Worm (Caenorhabditis elegans) whole organism, early embryonic: ENCODE results near the gene ztf-31.
A peak's percentile ranks its signal among the peaks of the same experiment; 100 is the strongest.

ENCODE experiments used
- B0310.2 ChIP-seq: sonication (generic microtip); optimal IDR thresholded peaks from 2 replicates; lab custom pipeline; 2016; ENCODE audit warnings: mild to moderate bottlenecking, missing genetic modification characterization, missing compliant biosample characterization
- F13C5.2 ChIP-seq: sonication (generic microtip); optimal IDR thresholded peaks from 2 replicates; lab custom pipeline; 2017; ENCODE audit warnings: mild to moderate bottlenecking, missing genetic modification characterization, inconsistent platforms, missing compliant biosample characterization
- aly-1 ChIP-seq: sonication (generic microtip); optimal IDR thresholded peaks from 2 replicates; lab custom pipeline; 2016; ENCODE audit warnings: missing genetic modification characterization, missing compliant biosample characterization
- ama-1 ChIP-seq: fragments of 150-350 bp; optimal IDR thresholded peaks from 2 replicates; lab custom pipeline; 2014
- ceh-13 ChIP-seq: fragments of 200-800 bp; sonication (Bioruptor generic); optimal IDR thresholded peaks from 2 replicates; lab custom pipeline; 2018; ENCODE audit warnings: mild to moderate bottlenecking, missing genetic modification characterization, missing compliant biosample characterization
- ceh-36 ChIP-seq: sonication (generic microtip); optimal IDR thresholded peaks from 2 replicates; lab custom pipeline; 2016; ENCODE audit warnings: missing genetic modification characterization, inconsistent platforms, missing compliant biosample characterization
- ets-7 ChIP-seq: sonication (generic microtip); optimal IDR thresholded peaks from 2 replicates; lab custom pipeline; 2016; ENCODE audit warnings: missing genotype, missing genetic modification characterization, missing compliant biosample characterization
- flt-1 ChIP-seq: fragments of 200-800 bp; sonication (Bioruptor generic); IDR thresholded peaks from 2 replicates; pipeline ENCODE4 v1.3.6; 2022; ENCODE audit warnings: missing genetic modification characterization, missing compliant biosample characterization
- hmbx-1 ChIP-seq: sonication (generic microtip); optimal IDR thresholded peaks from 2 replicates; lab custom pipeline; 2016; ENCODE audit warnings: mild to moderate bottlenecking, missing genetic modification characterization, missing compliant biosample characterization
- hmg-4 ChIP-seq: fragments of 200-800 bp; sonication (Bioruptor generic); optimal IDR thresholded peaks from 2 replicates; lab custom pipeline; 2018; ENCODE audit warnings: mild to moderate bottlenecking, missing genetic modification characterization, missing compliant biosample characterization
- hnd-1 ChIP-seq: sonication (generic microtip); optimal IDR thresholded peaks from 2 replicates; lab custom pipeline; 2016; ENCODE audit warnings: missing genetic modification characterization, missing compliant biosample characterization
- pes-1 ChIP-seq: fragments of 200-800 bp; sonication (Bioruptor generic); IDR thresholded peaks from 2 replicates; pipeline ENCODE4 v1.3.6; 2022; ENCODE audit warnings: missing genetic modification reagents, missing genetic modification characterization, missing compliant biosample characterization
- scrt-1 ChIP-seq: fragments of 200-800 bp; sonication (Bioruptor generic); IDR thresholded peaks from 2 replicates; pipeline ENCODE4 v1.3.6; 2022; ENCODE audit warnings: missing genetic modification characterization, missing compliant biosample characterization
- sea-1 ChIP-seq: fragments of 200-800 bp; sonication (Bioruptor generic); conservative IDR thresholded peaks from 2 replicates; pipeline ENCODE4 v1.3.6; 2022; ENCODE audit warnings: missing genetic modification characterization, missing compliant biosample characterization
- tbx-11 ChIP-seq: fragments of 200-800 bp; sonication (Bioruptor generic); IDR thresholded peaks from 2 replicates; pipeline ENCODE4 v1.3.6; 2022; ENCODE audit warnings: missing genetic modification characterization, missing compliant biosample characterization
- tbx-37 ChIP-seq: fragments of 200-800 bp; sonication (Bioruptor generic); conservative IDR thresholded peaks from 2 replicates; pipeline ENCODE4 v1.3.6; 2022; ENCODE audit warnings: missing genetic modification reagents, missing genetic modification characterization, missing compliant biosample characterization
- tra-4 ChIP-seq: sonication (generic microtip); optimal IDR thresholded peaks from 2 replicates; lab custom pipeline; 2017; ENCODE audit warnings: missing genetic modification characterization, missing compliant biosample characterization

The ztf-31 gene

DNA sequence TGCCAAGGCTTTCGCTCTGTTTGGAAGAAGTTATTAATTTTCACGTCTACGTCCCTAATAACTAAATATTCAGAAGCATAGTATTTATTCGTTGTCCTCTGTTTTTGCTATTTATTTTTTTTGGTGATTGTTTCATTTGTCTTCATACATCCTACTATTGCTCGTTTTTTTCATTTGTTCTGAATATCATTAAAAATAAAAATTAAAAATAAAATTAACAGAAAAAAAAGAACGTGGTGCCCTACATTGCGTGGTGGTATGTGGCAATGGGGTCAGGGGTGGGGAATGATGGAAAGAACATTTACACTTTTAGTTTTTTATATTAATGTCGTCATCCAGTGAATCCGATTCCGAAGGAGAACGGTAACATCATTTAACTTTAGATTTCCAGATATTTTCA lies at the start of gene ztf-31:
ztf-31 (plus strand) TSS at position 301 of the 400 bp plus-strand sequence.
- TF ChIP-seq scrt-1 (GFP tag; lab: Robert Waterston, UW) (no peak), B0310.2 (tag; lab: Kevin White, UChicago) (no peak)

ce11 chrIII:7192942-7193665 lies 48.1 kb upstream of the ztf-31 start, which contains the start of gene mec-14:
Gene mec-14 (minus strand): TSS chrIII:7192992.
- no peak for TF ChIP-seq hmg-4 (GFP tag; lab: Kevin White, UChicago)

- TF ChIP-seq hmbx-1 (tag; lab: Kevin White, UChicago) (no peak), hmg-4 (GFP tag; lab: Kevin White, UChicago) (no peak), ets-7 (tag; lab: Kevin White, UChicago) (no peak), F13C5.2 (tag; lab: Kevin White, UChicago) (no peak), tbx-37 (GFP tag; lab: Robert Waterston, UW) (no peak), flt-1 (no peak), tbx-11 (GFP tag; lab: Robert Waterston, UW) (no peak), ama-1 (lab: Kevin White, UChicago) (no peak), ceh-13 (no peak)
These were observed 45.8 kb upstream of the ztf-31 start, which contains the start of gene F37C12.18 for ce11 chrIII:7195325-7195724. Gene F37C12.18 (minus strand): TSS chrIII:7195425.

DNA sequence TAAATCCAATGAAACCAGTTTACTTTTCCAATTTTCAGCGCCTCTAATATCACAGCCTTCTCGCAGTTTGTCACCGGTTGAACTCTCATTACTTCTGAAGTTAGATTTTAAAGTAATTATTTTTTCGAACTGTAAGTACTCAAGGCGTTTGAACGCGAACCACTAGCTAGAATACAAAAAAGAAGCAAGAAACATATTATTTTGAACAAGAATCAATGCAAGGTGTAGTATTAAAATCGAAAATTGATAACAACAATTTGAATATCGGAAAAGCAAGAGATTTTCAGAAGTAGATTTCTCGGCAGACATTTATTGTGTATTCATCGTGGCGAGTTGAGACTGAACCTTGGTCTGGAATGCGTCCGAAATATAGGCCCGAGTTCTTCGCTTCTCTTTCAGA lies 43.2 kb upstream of the ztf-31 start, which contains the start of gene exos-9:
exos-9 (minus strand) TSS at position 101 of the 400 bp plus-strand sequence.
- TF ChIP-seq sea-1 (GFP tag; lab: Robert Waterston, UW) (no peak), tra-4 (tag; lab: Kevin White, UChicago) (no peak), scrt-1 (GFP tag; lab: Robert Waterston, UW) (no peak)

DNA sequence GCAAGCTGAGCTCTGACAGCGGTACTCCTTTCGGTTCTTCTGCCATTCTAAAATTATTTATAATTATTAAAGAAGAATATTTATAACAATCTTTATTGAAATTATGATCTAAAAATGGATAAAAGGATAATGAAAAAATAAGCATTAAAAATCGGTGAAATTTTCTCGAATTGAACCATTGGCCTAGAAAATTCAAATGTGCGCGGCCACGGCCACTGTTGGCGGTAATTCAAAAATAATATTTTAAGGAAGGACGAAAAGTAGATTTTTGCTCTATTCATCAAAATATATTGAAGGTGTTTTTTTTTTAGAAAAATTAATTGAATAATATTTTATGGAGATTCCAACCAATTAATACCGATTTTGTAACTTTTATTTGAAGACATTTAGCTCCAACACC lies 42.3 kb upstream of the ztf-31 start, which contains the start of gene pfd-5:
pfd-5 (minus strand) TSS at position 47 of the 400 bp plus-strand sequence.
- no peak for TF ChIP-seq ceh-36
- 0 out of 2 replicates have a peak, but pooled peaks have one; percentile 11 for TF ChIP-seq sea-1 (GFP tag; lab: Robert Waterston, UW)
- no peak for TF ChIP-seq B0310.2 (tag; lab: Kevin White, UChicago)
- peak; percentile 95 for TF ChIP-seq tbx-37 (GFP tag; lab: Robert Waterston, UW)
- peak; percentile 35 for TF ChIP-seq F13C5.2 (tag; lab: Kevin White, UChicago)
- TF ChIP-seq pes-1 (GFP tag; lab: Robert Waterston, UW) = peak; percentile 77
- peak; percentile 0 for TF ChIP-seq hmbx-1 (tag; lab: Kevin White, UChicago)

- TF ChIP-seq hmbx-1 (tag; lab: Kevin White, UChicago) (no peak), sea-1 (GFP tag; lab: Robert Waterston, UW) (no peak), B0310.2 (tag; lab: Kevin White, UChicago) (no peak), ets-7 (tag; lab: Kevin White, UChicago) (no peak), flt-1 (no peak)
These were observed 41.7 kb upstream of the ztf-31 start for ce11 chrIII:7199467-7199866.

DNA sequence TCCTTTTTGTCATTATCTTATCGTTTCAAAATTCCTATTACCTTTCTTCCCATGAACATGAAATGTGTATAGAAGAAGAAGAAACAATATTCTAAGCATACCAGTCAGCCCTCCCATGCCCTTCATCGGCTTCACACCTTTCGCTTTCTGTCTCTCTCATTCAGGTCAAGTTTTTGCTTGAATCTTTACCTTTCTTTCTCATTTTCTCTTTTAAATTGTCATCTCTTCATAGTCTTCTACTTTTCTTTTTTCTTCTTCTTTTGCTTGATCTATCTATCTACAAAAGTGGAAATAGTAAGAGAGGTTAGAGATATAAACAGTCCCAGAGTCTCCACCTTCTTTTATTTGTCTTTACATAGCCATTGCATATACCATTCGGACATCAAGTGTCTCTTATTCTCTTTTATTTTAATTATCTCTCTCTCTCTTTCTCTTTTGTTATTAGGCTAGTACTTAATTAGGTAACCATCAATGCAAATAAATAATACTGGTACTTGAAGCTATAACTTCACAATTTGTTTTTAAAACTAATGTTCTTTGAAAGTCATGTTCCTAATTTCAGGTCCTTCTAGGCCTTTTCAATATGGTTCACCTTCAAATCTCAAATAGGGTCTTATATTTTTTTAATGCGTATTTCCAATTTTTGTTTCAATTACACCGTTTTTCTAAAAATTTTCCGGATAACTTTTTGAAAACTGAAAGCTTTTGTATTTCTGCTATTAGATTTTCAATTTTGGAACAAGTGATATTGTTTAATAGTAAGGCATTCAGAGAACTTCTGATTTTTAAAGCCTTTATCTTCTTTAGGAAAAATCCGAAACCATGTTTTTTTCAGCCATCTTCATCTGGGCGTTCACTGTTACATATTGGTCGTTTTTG lies 39.5 kb upstream of the ztf-31 start, which contains the start of gene dpy-31:
dpy-31 (plus strand) TSS at position 829 of the 879 bp plus-strand sequence.
- TF ChIP-seq ama-1 (lab: Kevin White, UChicago) = no peak
- no peak for TF ChIP-seq F13C5.2 (tag; lab: Kevin White, UChicago)
- no peak for TF ChIP-seq flt-1
- no peak for TF ChIP-seq ceh-13
- no peak for TF ChIP-seq tbx-37 (GFP tag; lab: Robert Waterston, UW)

DNA sequence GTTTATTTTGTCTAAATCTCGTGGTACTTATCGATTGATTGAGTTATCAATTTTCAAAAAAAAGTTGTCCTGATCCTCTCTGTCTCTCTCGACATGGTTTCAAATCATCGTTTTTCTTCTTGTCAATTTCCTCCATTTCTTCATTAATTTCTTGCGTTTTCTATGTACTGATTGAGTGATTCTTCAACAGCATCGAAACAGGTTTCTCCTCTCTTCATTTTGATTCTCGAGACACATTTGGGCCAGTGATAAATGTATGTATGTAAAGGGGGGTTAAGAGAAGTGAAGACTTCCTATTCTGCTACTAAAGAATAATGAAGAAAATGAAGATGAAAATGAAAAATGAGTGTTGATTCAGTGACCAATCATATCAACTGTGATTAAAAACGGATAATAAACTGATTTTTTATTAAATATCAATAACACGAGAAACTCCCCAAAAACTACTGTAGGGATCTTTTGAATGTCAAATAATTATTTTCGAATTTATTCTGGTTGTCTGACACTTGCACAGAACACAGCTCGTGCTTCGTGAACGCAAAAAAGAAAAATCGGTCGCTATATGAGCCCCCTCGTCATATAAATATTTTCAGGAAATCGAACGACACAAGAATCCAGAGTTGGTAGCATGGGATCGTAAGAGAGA lies 37.9 kb upstream of the ztf-31 start:
- TF ChIP-seq ets-7 (tag; lab: Kevin White, UChicago) (no peak), B0310.2 (tag; lab: Kevin White, UChicago) (no peak), tbx-37 (GFP tag; lab: Robert Waterston, UW) (no peak), hnd-1 (tag; lab: Kevin White, UChicago) (no peak), sea-1 (GFP tag; lab: Robert Waterston, UW) (no peak), tra-4 (tag; lab: Kevin White, UChicago) (no peak), ama-1 (lab: Kevin White, UChicago) (no peak), tbx-11 (GFP tag; lab: Robert Waterston, UW) (no peak), hmbx-1 (tag; lab: Kevin White, UChicago) (no peak), ceh-36 (no peak), aly-1 (tag; lab: Kevin White, UChicago) (no peak), pes-1 (GFP tag; lab: Robert Waterston, UW) (no peak)
